Worm (Caenorhabditis elegans) whole organism, L1 larva: ENCODE data around the gene osm-1.

ENCODE experiments used
- Y116A8C.19 ChIP-seq: sonication (generic microtip); optimal IDR thresholded peaks from 2 replicates; lab custom pipeline; 2016; ENCODE audit warnings: missing compliant biosample characterization, missing genetic modification characterization, borderline replicate concordance
- blmp-1 ChIP-seq: fragments of 150-350 bp; optimal IDR thresholded peaks from 2 replicates; lab custom pipeline; 2014; ENCODE audit warnings: missing biosample characterization, missing genetic modification characterization
- ceh-63 ChIP-seq: fragments of 200-800 bp; sonication (Bioruptor generic); optimal IDR thresholded peaks from 2 replicates; lab custom pipeline; 2018; ENCODE audit warnings: mild to moderate bottlenecking, missing genetic modification characterization, missing compliant biosample characterization
- ceh-88 ChIP-seq: fragments of 200-800 bp; sonication (Bioruptor generic); IDR thresholded peaks from 2 replicates; pipeline ENCODE4 v1.3.6; 2022; ENCODE audit warnings: missing genetic modification characterization, missing compliant biosample characterization
- ceh-90 ChIP-seq: sonication (generic microtip); optimal IDR thresholded peaks from 2 replicates; lab custom pipeline; 2016; ENCODE audit warnings: missing genetic modification characterization, missing compliant biosample characterization
- dpl-1 ChIP-seq, 3 experiments: fragments of 150-350 bp in 2 of 3; sonication (generic microtip) in 1 of 3; optimal IDR thresholded peaks; 2 replicates each; lab custom pipeline; 2014 to 2017; ENCODE audit warnings: missing biosample characterization in 3 of 3, missing genetic modification characterization in 3 of 3, missing genetic modification reagents in 3 of 3
- dsc-1 ChIP-seq: sonication (generic microtip); optimal IDR thresholded peaks from 2 replicates; lab custom pipeline; 2016; ENCODE audit warnings: mild to moderate bottlenecking, missing genetic modification characterization, missing compliant biosample characterization
- efl-1 ChIP-seq, 4 experiments: fragments of 150-350 bp; optimal IDR thresholded peaks in 3 of 4; peaks in 1 of 4; 1 replicate in 1 of 4; 2 replicates in 3 of 4; lab custom pipeline; 2014; ENCODE audit warnings: missing biosample characterization in 2 of 4, missing genetic modification characterization in 2 of 4, missing genetic modification reagents in 2 of 4
- efl-3 ChIP-seq: fragments of 200-800 bp; sonication (Bioruptor generic); optimal IDR thresholded peaks from 2 replicates; lab custom pipeline; 2018; ENCODE audit warnings: mild to moderate bottlenecking, missing genetic modification characterization, missing compliant biosample characterization
- elt-2 ChIP-seq: sonication (generic microtip); optimal IDR thresholded peaks from 2 replicates; lab custom pipeline; 2016; ENCODE audit warnings: missing genetic modification characterization, mild to moderate bottlenecking, inconsistent platforms, missing compliant biosample characterization, missing genetic modification reagents
- ets-5 ChIP-seq: fragments of 200-800 bp; sonication (Bioruptor generic); IDR thresholded peaks from 2 replicates; pipeline ENCODE4 v1.3.6; 2022; ENCODE audit warnings: missing genetic modification characterization, missing compliant biosample characterization
- fkh-10 ChIP-seq: sonication (generic microtip); optimal IDR thresholded peaks from 2 replicates; lab custom pipeline; 2017; ENCODE audit warnings: missing biosample characterization, missing genetic modification reagents, missing genetic modification characterization
- fkh-4 ChIP-seq: sonication (generic microtip); optimal IDR thresholded peaks from 2 replicates; lab custom pipeline; 2016; ENCODE audit warnings: missing compliant biosample characterization, missing genetic modification characterization, borderline replicate concordance
- irx-1 ChIP-seq: sonication (generic microtip); optimal IDR thresholded peaks from 2 replicates; lab custom pipeline; 2016; ENCODE audit warnings: missing genetic modification characterization, missing compliant biosample characterization
- lin-35 ChIP-seq, 2 experiments: fragments of 150-350 bp; optimal IDR thresholded peaks; 2 replicates each; lab custom pipeline; 2014; ENCODE audit warnings: missing biosample characterization in 2 of 2, missing genetic modification characterization in 2 of 2, missing genetic modification reagents in 2 of 2
- lin-39 ChIP-seq: fragments of 150-350 bp; optimal IDR thresholded peaks from 2 replicates; lab custom pipeline; 2014; ENCODE audit warnings: missing biosample characterization, missing genetic modification reagents, missing genetic modification characterization
- mab-9 ChIP-seq: fragments of 200-800 bp; sonication (Bioruptor generic); IDR thresholded peaks from 2 replicates; pipeline ENCODE4 v1.3.6; 2022; ENCODE audit warnings: missing genetic modification reagents, missing genetic modification characterization, missing compliant biosample characterization
- mdl-1 ChIP-seq, 2 experiments: fragments of 150-350 bp; optimal IDR thresholded peaks; 2 replicates each; lab custom pipeline; 2014 to 2017; ENCODE audit warnings: missing biosample characterization in 2 of 2, missing genetic modification characterization in 2 of 2, inconsistent platforms in 1 of 2
- mep-1 ChIP-seq: fragments of 150-350 bp; optimal IDR thresholded peaks from 2 replicates; lab custom pipeline; 2014; ENCODE audit warnings: missing biosample characterization, missing genetic modification characterization
- nhr-11 ChIP-seq: fragments of 150-350 bp; optimal IDR thresholded peaks from 2 replicates; lab custom pipeline; 2014; ENCODE audit warnings: missing biosample characterization, missing genetic modification characterization
- nhr-12 ChIP-seq: sonication (generic microtip); optimal IDR thresholded peaks from 2 replicates; lab custom pipeline; 2017; ENCODE audit warnings: missing biosample characterization, missing genetic modification characterization
- nhr-19 ChIP-seq: fragments of 200-800 bp; sonication (Bioruptor generic); conservative IDR thresholded peaks from 2 replicates; pipeline ENCODE4 v1.3.6; 2022; ENCODE audit warnings: missing genetic modification characterization, missing compliant biosample characterization
- nhr-47 ChIP-seq: sonication (generic microtip); optimal IDR thresholded peaks from 2 replicates; lab custom pipeline; 2016; ENCODE audit warnings: mild to moderate bottlenecking, missing genetic modification characterization, moderate library complexity, missing compliant biosample characterization
- nhr-76 ChIP-seq: sonication (generic microtip); optimal IDR thresholded peaks from 2 replicates; lab custom pipeline; 2017; ENCODE audit warnings: missing biosample characterization, missing genetic modification characterization
- nhr-77 ChIP-seq: fragments of 150-350 bp; optimal IDR thresholded peaks from 2 replicates; lab custom pipeline; 2014; ENCODE audit warnings: missing biosample characterization, missing genetic modification characterization
- nhr-90 ChIP-seq: sonication (generic microtip); optimal IDR thresholded peaks from 2 replicates; lab custom pipeline; 2016; ENCODE audit warnings: mild to moderate bottlenecking, missing genetic modification characterization, missing compliant biosample characterization; ENCODE audit not compliant: poor library complexity
- pqm-1 ChIP-seq: sonication (generic microtip); optimal IDR thresholded peaks from 3 replicates; lab custom pipeline; 2017; ENCODE audit warnings: missing biosample characterization, missing genetic modification characterization
- snpc-4 ChIP-seq: fragments of 150-350 bp; optimal IDR thresholded peaks from 2 replicates; lab custom pipeline; 2014; ENCODE audit warnings: missing biosample characterization, missing genetic modification characterization
- unc-30 ChIP-seq: sonication (generic microtip); optimal IDR thresholded peaks from 2 replicates; lab custom pipeline; 2017; ENCODE audit warnings: missing biosample characterization, missing genetic modification characterization
- xbp-1 ChIP-seq: sonication (generic microtip); optimal IDR thresholded peaks from 2 replicates; lab custom pipeline; 2016; ENCODE audit warnings: missing genetic modification characterization, missing compliant biosample characterization
- zip-4 ChIP-seq: fragments of 200-800 bp; sonication (Bioruptor generic); optimal IDR thresholded peaks from 2 replicates; lab custom pipeline; 2018; ENCODE audit warnings: mild to moderate bottlenecking, missing genetic modification characterization, moderate library complexity, missing compliant biosample characterization
- ztf-11 ChIP-seq, 2 experiments: sonication (generic microtip); optimal IDR thresholded peaks; 2 replicates each; lab custom pipeline; 2016 to 2017; ENCODE audit warnings: missing genetic modification characterization in 2 of 2, missing biosample characterization in 1 of 2, missing compliant biosample characterization in 1 of 2
- ztf-4 ChIP-seq: fragments of 150-350 bp; optimal IDR thresholded peaks from 2 replicates; lab custom pipeline; 2014; ENCODE audit warnings: missing biosample characterization, missing genetic modification characterization

osm-1 gene

ce11 chrX:16560895-16561294 lies 20.4 kb downstream of the osm-1 start:
- TF ChIP-seq efl-1 (optimal IDR thresholded peaks at IDR 0.05; lab: Kevin White, UChicago), result no peak
- no peak for TF ChIP-seq efl-1 (GFP tag; optimal IDR thresholded peaks at IDR 0.05 in 1 of 2; lab: Kevin White, UChicago)
- TF ChIP-seq nhr-90 (tag; lab: Kevin White, UChicago), result no peak
- no peak for TF ChIP-seq mep-1 (tag; lab: Kevin White, UChicago)
- peak; percentile 56 for TF ChIP-seq blmp-1

- TF ChIP-seq nhr-19 (GFP tag; lab: Robert Waterston, UW) (0 out of 2 replicates have a peak, but pooled peaks have one; percentile 5), nhr-12 (tag; lab: Kevin White, UChicago) (no peak), Y116A8C.19 (no peak), fkh-10 (GFP tag; lab: Kevin White, UChicago) (peak; percentile 75), snpc-4 (peak; percentile 93), ets-5 (GFP tag; lab: Robert Waterston, UW) (no peak), lin-35 (GFP tag; optimal IDR thresholded peaks at IDR 0.05; lab: Kevin White, UChicago) (no peak), ceh-88 (GFP tag; lab: Robert Waterston, UW) (no peak), pqm-1 (no peak), ceh-90 (tag; lab: Kevin White, UChicago) (no peak), dpl-1 (GFP tag; optimal IDR thresholded peaks at IDR 0.05; lab: Kevin White, UChicago) (no peak), nhr-11 (tag; lab: Kevin White, UChicago) (no peak), unc-30 (tag; lab: Kevin White, UChicago) (no peak), nhr-76 (tag; lab: Kevin White, UChicago) (no peak)
- TF ChIP-seq, all 84 proteins: peak for 3
Observed at ce11 chrX:16564515-16565285, 24.2 kb downstream of the osm-1 start.

ce11 chrX:16565781-16566180 lies 25.3 kb downstream of the osm-1 start:
- no peak for TF ChIP-seq lin-39 (tag; lab: Kevin White, UChicago)
- no peak for TF ChIP-seq dsc-1 (tag; lab: Kevin White, UChicago)
- TF ChIP-seq elt-2 (tag; lab: Kevin White, UChicago), result no peak
- TF ChIP-seq irx-1 (tag; lab: Kevin White, UChicago), result no peak
- TF ChIP-seq ztf-11 (tag; optimal IDR thresholded peaks at IDR 0.05; lab: Kevin White, UChicago), result no peak
- peak; percentile 75 for TF ChIP-seq snpc-4
- no peak for TF ChIP-seq nhr-47 (tag; lab: Kevin White, UChicago)
- no peak for TF ChIP-seq mdl-1 (tag; optimal IDR thresholded peaks at IDR 0.05; lab: Kevin White, UChicago)

- TF ChIP-seq ceh-63 (GFP tag; lab: Kevin White, UChicago) (no peak), snpc-4 (peak; percentile 87)
Observed at ce11 chrX:16566358-16566757, 25.9 kb downstream of the osm-1 start.

ce11 chrX:16571877-16572276 lies 31.4 kb downstream of the osm-1 start:
- no peak for TF ChIP-seq efl-3
- no peak for TF ChIP-seq snpc-4
- TF ChIP-seq xbp-1 (tag; lab: Kevin White, UChicago), result no peak
- no peak for TF ChIP-seq zip-4 (GFP tag; lab: Kevin White, UChicago)
- no peak for TF ChIP-seq nhr-77
- no peak for TF ChIP-seq mdl-1 (tag; optimal IDR thresholded peaks at IDR 0.05; lab: Kevin White, UChicago)
- TF ChIP-seq unc-30 (tag; lab: Kevin White, UChicago), result no peak
- no peak for TF ChIP-seq mep-1 (tag; lab: Kevin White, UChicago)
- TF ChIP-seq mab-9, result no peak
- TF ChIP-seq ztf-4 (tag; lab: Kevin White, UChicago), result no peak
- no peak for TF ChIP-seq fkh-4 (tag; lab: Kevin White, UChicago)
